Fruit fly (Drosophila melanogaster): ENCODE results near the gene CG18789.

Gene CG18789

dm6 chr2L:12010100-12010876 is 15.1 kb upstream of the CG18789 start (continued):
- TF ChIP-seq CG12299 (tag; optimal IDR thresholded peaks at IDR 0.05) (no peak), tll (GFP tag; optimal IDR thresholded peaks at IDR 0.05) (peak in 1 of 2 experiments; percentile 37), grn (GFP tag; optimal IDR thresholded peaks at IDR 0.05) (peak; percentile 65), ab (GFP tag; optimal IDR thresholded peaks at IDR 0.05) (peak; percentile 84), odd (GFP tag; optimal IDR thresholded peaks at IDR 0.05) (peak; percentile 74), ac (GFP tag; optimal IDR thresholded peaks at IDR 0.05) (peak; percentile 14), B-H2 (GFP tag; optimal IDR thresholded peaks at IDR 0.05) (peak; percentile 60), jumu (GFP tag; optimal IDR thresholded peaks at IDR 0.05) (no peak), PHDP (tag; optimal IDR thresholded peaks at IDR 0.05) (no peak), sc (optimal IDR thresholded peaks at IDR 0.05) (no peak), sc (GFP tag; optimal IDR thresholded peaks at IDR 0.05) (peak; percentile 33), CG6254 (GFP tag; optimal IDR thresholded peaks at IDR 0.05) (peak; percentile 46), lola (GFP tag; optimal IDR thresholded peaks at IDR 0.05) (no peak), Dad (GFP tag; optimal IDR thresholded peaks at IDR 0.05) (no peak), CG15011 (GFP tag; optimal IDR thresholded peaks at IDR 0.05) (peak; percentile 16), repo (GFP tag; optimal IDR thresholded peaks at IDR 0.05) (peak; percentile 19), Six4 (GFP tag; optimal IDR thresholded peaks at IDR 0.05) (no peak), zen2 (GFP tag; IDR thresholded peaks at IDR 0.05; ENCODE audit: partially characterized antibody) (no peak), CG10431 (GFP tag; optimal IDR thresholded peaks at IDR 0.05) (peak; percentile 19), CG5180 (GFP tag; optimal IDR thresholded peaks at IDR 0.05) (peak; percentile 96), pfk (GFP tag; optimal IDR thresholded peaks at IDR 0.05) (peak; percentile 68), CG42726 (GFP tag; IDR thresholded peaks at IDR 0.05; ENCODE audit: partially characterized antibody) (no peak), Dip3 (GFP tag; optimal IDR thresholded peaks at IDR 0.05) (no peak), caup (GFP tag; optimal IDR thresholded peaks at IDR 0.05; ENCODE audit: severe bottlenecking) (peak; percentile 6), sima (GFP tag; optimal IDR thresholded peaks at IDR 0.05) (no peak), CG15601 (tag; optimal IDR thresholded peaks at IDR 0.05) (peak; percentile 100), CG11504 (tag; optimal IDR thresholded peaks at IDR 0.05) (peak; percentile 99), oc (tag; optimal IDR thresholded peaks at IDR 0.05) (peak; percentile 99), ssp (GFP tag; IDR thresholded peaks at IDR 0.05) (no peak), CG17328 (GFP tag; IDR thresholded peaks at IDR 0.05) (no peak), sqz (GFP tag; optimal IDR thresholded peaks at IDR 0.05) (peak; percentile 50), ATbp (GFP tag; optimal IDR thresholded peaks at IDR 0.05) (peak; percentile 35), CrebB (tag; optimal IDR thresholded peaks at IDR 0.05) (no peak), hkb (optimal IDR thresholded peaks at IDR 0.05) (no peak), hkb (GFP tag; IDR thresholded peaks at IDR 0.05) (no peak), nau (GFP tag; optimal IDR thresholded peaks at IDR 0.05) (peak; percentile 18), CG6683 (GFP tag; optimal IDR thresholded peaks at IDR 0.05) (peak; percentile 26), CG5953 (GFP tag; IDR thresholded peaks at IDR 0.05) (no peak), pho (GFP tag; optimal IDR thresholded peaks at IDR 0.05) (peak; percentile 39), Hmr (GFP tag; optimal IDR thresholded peaks at IDR 0.05) (peak; percentile 84), Fer1 (GFP tag; optimal IDR thresholded peaks at IDR 0.05) (peak; percentile 60), CG9932 (GFP tag; IDR thresholded peaks at IDR 0.05) (no peak), Ptx1 (GFP tag; IDR thresholded peaks at IDR 0.05) (no peak), chm (GFP tag; IDR thresholded peaks at IDR 0.05) (no peak), CG17912 (GFP tag; optimal IDR thresholded peaks at IDR 0.05) (peak; percentile 38), CG17568 (GFP tag; optimal IDR thresholded peaks at IDR 0.05) (peak; percentile 51), CG11247 (GFP tag; IDR thresholded peaks at IDR 0.05) (no peak), CG43689 (GFP tag; IDR thresholded peaks at IDR 0.05) (no peak), jigr1 (GFP tag; IDR thresholded peaks at IDR 0.05) (no peak)
